Worm (Caenorhabditis elegans) whole organism, young adult: ENCODE results near the gene cyn-4.

Experiments used
- F52B5.7 ChIP-seq: sonication (generic microtip); optimal IDR thresholded peaks from 2 replicates; lab custom pipeline; 2016; ENCODE audit warnings: mild to moderate bottlenecking, missing genetic modification characterization, missing compliant biosample characterization
- Y67H2A.10 ChIP-seq: fragments of 200-800 bp; sonication (Bioruptor generic); conservative IDR thresholded peaks from 2 replicates; pipeline ENCODE4 v1.3.6; 2022; ENCODE audit warnings: missing genetic modification reagents, missing genetic modification characterization, missing compliant biosample characterization
- Y79H2A.3 ChIP-seq: fragments of 200-800 bp; sonication (Bioruptor generic); conservative IDR thresholded peaks from 2 replicates; pipeline ENCODE4 v1.3.6; 2022; ENCODE audit warnings: missing genetic modification reagents, missing genetic modification characterization, missing compliant biosample characterization
- Y95B8A.8 ChIP-seq: fragments of 200-800 bp; sonication (Bioruptor generic); IDR thresholded peaks from 2 replicates; pipeline ENCODE4 v1.3.6; 2022; ENCODE audit warnings: missing genetic modification reagents, missing genetic modification characterization, missing compliant biosample characterization
- unc-62 ChIP-seq: fragments of 150-350 bp; optimal IDR thresholded peaks from 2 replicates; lab custom pipeline; 2014; ENCODE audit warnings: missing biosample characterization, missing genetic modification reagents, missing genetic modification characterization
- ztf-26 ChIP-seq: sonication (generic microtip); optimal IDR thresholded peaks from 2 replicates; lab custom pipeline; 2017; ENCODE audit warnings: missing genetic modification characterization, missing compliant biosample characterization

ce11 chrII:10873631-10874030, 1.2 kb upstream of the cyn-4 start, which contains the start of gene orc-2:
- no peak for TF ChIP-seq Y95B8A.8 (GFP tag; lab: Robert Waterston, UW)
- no peak for TF ChIP-seq ztf-26 (tag; lab: Kevin White, UChicago)
- TF ChIP-seq F52B5.7 (tag; lab: Kevin White, UChicago), result no peak
- no peak for TF ChIP-seq Y67H2A.10 (GFP tag; lab: Robert Waterston, UW)
- no peak for TF ChIP-seq unc-62 (GFP tag; lab: Kevin White, UChicago)
- TF ChIP-seq Y79H2A.3 (GFP tag; lab: Robert Waterston, UW), result no peak
